Worm (Caenorhabditis elegans) whole organism, L4 larva: ENCODE measurements around the gene nyn-3.

Experiments
- F26F4.8 ChIP-seq: fragments of 200-800 bp; sonication (Bioruptor generic); conservative IDR thresholded peaks from 2 replicates; pipeline ENCODE4 v1.3.6; 2022; ENCODE audit warnings: missing genetic modification characterization, missing compliant biosample characterization
- R02D3.7 ChIP-seq: fragments of 150-350 bp; sonication (generic microtip); optimal IDR thresholded peaks from 3 replicates; lab custom pipeline; 2014; ENCODE audit warnings: missing biosample characterization, missing genetic modification characterization
- T26A8.4 ChIP-seq: fragments of 200-800 bp; sonication (Bioruptor generic); IDR thresholded peaks from 2 replicates; pipeline ENCODE4 v1.3.6; 2022; ENCODE audit warnings: missing genetic modification characterization, missing compliant biosample characterization
- Y105C5A.15 ChIP-seq: fragments of 200-800 bp; sonication (Bioruptor generic); IDR thresholded peaks from 2 replicates; pipeline ENCODE4 v1.3.6; 2022; ENCODE audit warnings: missing genetic modification characterization, missing compliant biosample characterization
- Y48G9A.11 ChIP-seq: fragments of 200-800 bp; sonication (Bioruptor generic); IDR thresholded peaks from 2 replicates; pipeline ENCODE4 v1.3.6; 2022; ENCODE audit warnings: missing genetic modification reagents, missing genetic modification characterization, missing compliant biosample characterization
- Y75B8A.6 ChIP-seq: fragments of 200-800 bp; sonication (Bioruptor generic); IDR thresholded peaks from 2 replicates; pipeline ENCODE4 v1.3.6; 2022; ENCODE audit warnings: missing genetic modification reagents, missing genetic modification characterization, missing compliant biosample characterization
- aha-1 ChIP-seq: fragments of 150-350 bp; peaks from one replicate; lab custom pipeline; 2014; ENCODE audit warnings: missing biosample characterization, missing genetic modification characterization
- aly-2 ChIP-seq: sonication (generic microtip); optimal IDR thresholded peaks from 2 replicates; lab custom pipeline; 2018; ENCODE audit warnings: missing biosample characterization, missing genetic modification characterization
- ama-1 ChIP-seq: fragments of 150-350 bp; optimal IDR thresholded peaks from 2 replicates; lab custom pipeline; 2014; ENCODE audit warnings: inconsistent platforms, mixed read lengths
- ceh-28 ChIP-seq: fragments of 150-350 bp; optimal IDR thresholded peaks from 2 replicates; lab custom pipeline; 2014; ENCODE audit warnings: missing biosample characterization, missing genetic modification reagents, missing genetic modification characterization
- cey-2 ChIP-seq: sonication (generic microtip); optimal IDR thresholded peaks from 3 replicates; lab custom pipeline; 2017; ENCODE audit warnings: missing genetic modification characterization, mild to moderate bottlenecking, missing compliant biosample characterization, antibody characterized with exemption, borderline replicate concordance; ENCODE audit not compliant: insufficient read depth
- ctbp-1 ChIP-seq: fragments of 200-800 bp; sonication (Bioruptor generic); IDR thresholded peaks from 2 replicates; pipeline ENCODE4 v1.3.6; 2022; ENCODE audit warnings: missing genetic modification reagents, missing genetic modification characterization, missing compliant biosample characterization
- daf-12 ChIP-seq: fragments of 150-350 bp; optimal IDR thresholded peaks from 2 replicates; lab custom pipeline; 2014; ENCODE audit warnings: missing biosample characterization, missing genetic modification reagents, missing genetic modification characterization
- dmd-6 ChIP-seq: fragments of 200-800 bp; sonication (Bioruptor generic); IDR thresholded peaks from 2 replicates; pipeline ENCODE4 v1.3.6; 2022; ENCODE audit warnings: missing genetic modification reagents, missing genetic modification characterization, missing compliant biosample characterization
- dmd-8 ChIP-seq: fragments of 200-800 bp; sonication (Bioruptor generic); IDR thresholded peaks from 2 replicates; pipeline ENCODE4 v1.3.6; 2022; ENCODE audit warnings: missing genetic modification characterization, missing compliant biosample characterization
- dmd-9 ChIP-seq: fragments of 200-800 bp; sonication (Bioruptor generic); IDR thresholded peaks from 2 replicates; pipeline ENCODE4 v1.3.6; 2022; ENCODE audit warnings: missing genetic modification reagents, missing genetic modification characterization, missing compliant biosample characterization
- dpl-1 ChIP-seq: fragments of 150-350 bp; optimal IDR thresholded peaks from 2 replicates; lab custom pipeline; 2014; ENCODE audit warnings: missing biosample characterization, missing genetic modification reagents, missing genetic modification characterization
- duxl-1 ChIP-seq: sonication (generic microtip); optimal IDR thresholded peaks from 2 replicates; lab custom pipeline; 2016; ENCODE audit warnings: mild to moderate bottlenecking, missing genetic modification characterization, moderate library complexity, missing compliant biosample characterization; ENCODE audit not compliant: poor library complexity
- dve-1 ChIP-seq: sonication (generic microtip); optimal IDR thresholded peaks from 2 replicates; lab custom pipeline; 2017; ENCODE audit warnings: antibody characterized with exemption, mild to moderate bottlenecking, missing genetic modification characterization, missing compliant biosample characterization; ENCODE audit not compliant: insufficient read depth
- egl-27 ChIP-seq: sonication (generic microtip); optimal IDR thresholded peaks from 3 replicates; lab custom pipeline; 2017; ENCODE audit warnings: missing biosample characterization, missing genetic modification reagents, missing genetic modification characterization
- egl-43 ChIP-seq: fragments of 200-800 bp; sonication (Bioruptor generic); IDR thresholded peaks from 2 replicates; pipeline ENCODE4 v1.3.6; 2022; ENCODE audit warnings: missing genetic modification reagents, missing genetic modification characterization, missing compliant biosample characterization
- fos-1 ChIP-seq: fragments of 150-350 bp; optimal IDR thresholded peaks from 2 replicates; lab custom pipeline; 2014; ENCODE audit warnings: missing biosample characterization, missing genetic modification characterization
- hlh-11 ChIP-seq: fragments of 200-800 bp; sonication (Bioruptor generic); optimal IDR thresholded peaks from 2 replicates; lab custom pipeline; 2018; ENCODE audit warnings: mild to moderate bottlenecking, missing genetic modification characterization, missing compliant biosample characterization
- jun-1 ChIP-seq: fragments of 150-350 bp; optimal IDR thresholded peaks from 2 replicates; lab custom pipeline; 2014; ENCODE audit warnings: missing biosample characterization, missing genetic modification reagents, missing genetic modification characterization
- lim-7 ChIP-seq: fragments of 200-800 bp; sonication (Bioruptor generic); IDR thresholded peaks from 2 replicates; pipeline ENCODE4 v1.3.6; 2022; ENCODE audit warnings: missing genetic modification characterization, missing compliant biosample characterization
- lin-39 ChIP-seq: fragments of 150-350 bp; optimal IDR thresholded peaks from 2 replicates; lab custom pipeline; 2014; ENCODE audit warnings: missing biosample characterization, missing genetic modification reagents, missing genetic modification characterization
- madf-9 ChIP-seq: fragments of 200-800 bp; sonication (Bioruptor generic); conservative IDR thresholded peaks from 2 replicates; pipeline ENCODE4 v1.3.6; 2022; ENCODE audit warnings: missing genetic modification reagents, missing genetic modification characterization, missing compliant biosample characterization
- mep-1 ChIP-seq: fragments of 150-350 bp; sonication (generic microtip); optimal IDR thresholded peaks from 3 replicates; lab custom pipeline; 2014; ENCODE audit warnings: missing biosample characterization, missing genetic modification characterization
- mxl-2 ChIP-seq: fragments of 200-800 bp; sonication (Bioruptor generic); conservative IDR thresholded peaks from 2 replicates; pipeline ENCODE4 v1.3.6; 2022; ENCODE audit warnings: missing genetic modification reagents, missing genetic modification characterization, missing compliant biosample characterization
- nhr-10 ChIP-seq: fragments of 150-350 bp; optimal IDR thresholded peaks from 2 replicates; lab custom pipeline; 2014; ENCODE audit warnings: missing biosample characterization, missing genetic modification characterization
- nhr-11 ChIP-seq: fragments of 150-350 bp; optimal IDR thresholded peaks from 2 replicates; lab custom pipeline; 2014; ENCODE audit warnings: missing biosample characterization, missing genetic modification characterization
- nhr-48 ChIP-seq: sonication (generic microtip); optimal IDR thresholded peaks from 2 replicates; lab custom pipeline; 2016; ENCODE audit warnings: mild to moderate bottlenecking, missing genetic modification characterization, missing compliant biosample characterization
- nhr-6 ChIP-seq: fragments of 150-350 bp; optimal IDR thresholded peaks from 2 replicates; lab custom pipeline; 2014; ENCODE audit warnings: missing biosample characterization, missing genetic modification characterization
- pha-4 ChIP-seq, 2 experiments: fragments of 150-350 bp in 1 of 2; fragments of 200-800 bp in 1 of 2; sonication (Bioruptor generic) in 1 of 2; IDR thresholded peaks in 1 of 2; optimal IDR thresholded peaks in 1 of 2; 2 replicates each; pipeline versions ENCODE4 v1.3.6 to Lab custom; 2014 to 2022; ENCODE audit warnings: missing genetic modification characterization in 2 of 2, missing genetic modification reagents in 2 of 2, missing biosample characterization in 1 of 2, missing compliant biosample characterization in 1 of 2
- php-3 ChIP-seq: fragments of 200-800 bp; sonication (Bioruptor generic); IDR thresholded peaks from 2 replicates; pipeline ENCODE4 v1.3.6; 2022; ENCODE audit warnings: missing genetic modification reagents, missing genetic modification characterization, missing compliant biosample characterization
- pqm-1 ChIP-seq: sonication (generic microtip); optimal IDR thresholded peaks from 2 replicates; lab custom pipeline; 2017; ENCODE audit warnings: missing biosample characterization, missing genetic modification characterization
- rbr-2 ChIP-seq: sonication (generic microtip); optimal IDR thresholded peaks from 2 replicates; lab custom pipeline; 2016; ENCODE audit warnings: missing genotype, missing genetic modification characterization, missing compliant biosample characterization
- saeg-2 ChIP-seq: fragments of 200-800 bp; sonication (Bioruptor generic); IDR thresholded peaks from 2 replicates; pipeline ENCODE4 v1.3.6; 2022; ENCODE audit warnings: missing genetic modification reagents, missing genetic modification characterization, missing compliant biosample characterization
- sdz-12 ChIP-seq: fragments of 200-800 bp; sonication (Bioruptor generic); optimal IDR thresholded peaks from 2 replicates; lab custom pipeline; 2018; ENCODE audit warnings: mild to moderate bottlenecking, missing genetic modification characterization, missing compliant biosample characterization
- set-16 ChIP-seq: fragments of 200-800 bp; sonication (Bioruptor generic); IDR thresholded peaks from 2 replicates; pipeline ENCODE4 v1.3.6; 2022; ENCODE audit warnings: missing genetic modification reagents, missing genetic modification characterization, missing compliant biosample characterization
- spr-1 ChIP-seq: sonication (generic microtip); optimal IDR thresholded peaks from 2 replicates; lab custom pipeline; 2016; ENCODE audit warnings: mild to moderate bottlenecking, missing genetic modification characterization, missing compliant biosample characterization
- spr-3 ChIP-seq: fragments of 200-800 bp; sonication (Bioruptor generic); optimal IDR thresholded peaks from 2 replicates; lab custom pipeline; 2018; ENCODE audit warnings: mild to moderate bottlenecking, missing genetic modification characterization, missing compliant biosample characterization
- tra-1 ChIP-seq: fragments of 200-800 bp; sonication (Bioruptor generic); IDR thresholded peaks from 2 replicates; pipeline ENCODE4 v1.3.6; 2022; ENCODE audit warnings: missing genetic modification reagents, missing genetic modification characterization, missing compliant biosample characterization
- unc-130 ChIP-seq: sonication (generic microtip); optimal IDR thresholded peaks from 2 replicates; lab custom pipeline; 2016; ENCODE audit warnings: missing genetic modification reagents, missing genetic modification characterization, missing compliant biosample characterization
- unc-62 ChIP-seq, 3 experiments: fragments of 150-350 bp in 1 of 3; sonication (generic microtip); optimal IDR thresholded peaks in 2 of 3; peaks in 1 of 3; 1 replicate in 1 of 3; 2 replicates in 2 of 3; lab custom pipeline; 2014 to 2017; ENCODE audit warnings: missing biosample characterization in 3 of 3, missing genetic modification characterization in 3 of 3, missing genetic modification reagents in 3 of 3, missing genotype in 1 of 3
- vab-7 ChIP-seq: fragments of 200-800 bp; sonication (Bioruptor generic); IDR thresholded peaks from 2 replicates; pipeline ENCODE4 v1.3.6; 2022; ENCODE audit warnings: missing genetic modification reagents, missing genetic modification characterization, missing compliant biosample characterization
- zfp-2 ChIP-seq: sonication (generic microtip); optimal IDR thresholded peaks from 2 replicates; lab custom pipeline; 2016; ENCODE audit warnings: mild to moderate bottlenecking, missing genetic modification characterization, missing compliant biosample characterization
- zfp-3 ChIP-seq: fragments of 200-800 bp; sonication (Bioruptor generic); conservative IDR thresholded peaks from 2 replicates; pipeline ENCODE4 v1.3.6; 2022; ENCODE audit warnings: missing genetic modification reagents, missing genetic modification characterization, missing compliant biosample characterization
- zip-2 ChIP-seq: fragments of 150-350 bp; optimal IDR thresholded peaks from 2 replicates; lab custom pipeline; 2014; ENCODE audit warnings: missing biosample characterization, missing genetic modification characterization
- ztf-11 ChIP-seq: fragments of 150-350 bp; optimal IDR thresholded peaks from 2 replicates; lab custom pipeline; 2014; ENCODE audit warnings: missing biosample characterization, missing genetic modification characterization

Gene nyn-3

DNA sequence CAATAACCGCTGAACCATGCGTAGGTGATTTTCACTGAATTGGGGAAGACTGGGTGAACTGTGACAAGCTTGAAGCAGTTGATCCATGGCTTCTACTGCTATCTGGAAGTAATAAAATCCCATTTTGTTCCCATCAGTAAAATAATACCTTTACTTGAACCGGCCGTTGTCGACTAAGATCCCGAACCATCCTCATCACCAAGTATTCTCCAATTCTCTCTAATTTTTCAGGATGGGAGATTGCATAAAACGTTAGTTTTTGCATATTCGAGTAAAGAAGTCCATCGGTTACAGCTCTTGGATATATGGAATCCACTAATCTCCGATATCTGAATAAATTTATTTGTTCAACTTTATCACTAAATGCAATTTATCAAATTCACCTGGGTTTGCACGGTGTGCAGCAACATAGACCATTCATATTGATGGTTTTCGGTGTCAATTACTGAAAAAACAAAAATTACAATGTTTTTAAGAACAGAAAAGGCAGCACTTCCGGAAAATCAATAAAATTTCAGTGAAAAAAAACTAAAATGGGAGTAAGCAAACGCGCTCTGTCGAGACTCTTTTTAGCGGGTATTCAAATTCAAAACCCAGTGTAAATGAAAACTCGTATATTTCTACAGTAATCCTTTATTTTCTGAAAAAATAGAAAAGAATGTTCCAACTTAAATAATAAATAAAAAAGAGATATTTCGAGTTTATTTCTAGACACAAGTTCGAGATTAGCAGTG is 28.4 kb upstream of the nyn-3 start, which contains the start of gene efr-3 (continued):
- TF ChIP-seq hlh-11 (tag; lab: Kevin White, UChicago): no peak
- no peak for TF ChIP-seq Y105C5A.15 (GFP tag; lab: Robert Waterston, UW)
- no peak for TF ChIP-seq Y48G9A.11
- no peak for TF ChIP-seq egl-27
- TF ChIP-seq madf-9 (GFP tag; lab: Robert Waterston, UW): no peak
- TF ChIP-seq nhr-6 (tag; lab: Kevin White, UChicago): peak; percentile 23
- no peak for TF ChIP-seq zfp-3 (GFP tag; lab: Robert Waterston, UW)
- TF ChIP-seq T26A8.4 (GFP tag; lab: Robert Waterston, UW): no peak
- no peak for TF ChIP-seq pqm-1 (tag; lab: Kevin White, UChicago)
- no peak for TF ChIP-seq daf-12 (tag; lab: Kevin White, UChicago)
- peak; percentile 20 for TF ChIP-seq rbr-2
- no peak for TF ChIP-seq ztf-11 (tag; lab: Kevin White, UChicago)
- no peak for TF ChIP-seq Y75B8A.6 (GFP tag; lab: Robert Waterston, UW)
- no peak for TF ChIP-seq mxl-2 (GFP tag; lab: Robert Waterston, UW)
- no peak for TF ChIP-seq dmd-8 (GFP tag; lab: Robert Waterston, UW)
- TF ChIP-seq nhr-10 (tag; lab: Kevin White, UChicago): no peak
- TF ChIP-seq dpl-1 (GFP tag; lab: Kevin White, UChicago): peak; percentile 88
- no peak for TF ChIP-seq spr-1
- TF ChIP-seq duxl-1 (tag; lab: Kevin White, UChicago): no peak
- TF ChIP-seq zip-2 (tag; lab: Kevin White, UChicago): no peak
- TF ChIP-seq tra-1 (GFP tag; lab: Robert Waterston, UW): no peak
- no peak for TF ChIP-seq set-16
- TF ChIP-seq lim-7 (GFP tag; lab: Robert Waterston, UW): no peak
- no peak for TF ChIP-seq php-3 (GFP tag; lab: Robert Waterston, UW)
- TF ChIP-seq zfp-2 (tag; lab: Kevin White, UChicago): no peak
- TF ChIP-seq aha-1 (tag; lab: Kevin White, UChicago): peak; percentile 88
- no peak for TF ChIP-seq dmd-9 (GFP tag; lab: Robert Waterston, UW)
- TF ChIP-seq jun-1: no peak
- TF ChIP-seq dmd-6: no peak
- TF ChIP-seq ceh-28: no peak
- TF ChIP-seq fos-1 (tag; lab: Kevin White, UChicago): no peak
- no peak for TF ChIP-seq spr-3 (GFP tag; lab: Kevin White, UChicago)
- no peak for TF ChIP-seq ama-1 (lab: Kevin White, UChicago)
- no peak for TF ChIP-seq cey-2 (tag; lab: Kevin White, UChicago)
- TF ChIP-seq pha-4 (GFP tag; IDR thresholded peaks at IDR 0.05; lab: Robert Waterston, UW): no peak
- no peak for TF ChIP-seq pha-4 (tag; optimal IDR thresholded peaks at IDR 0.05; lab: Kevin White, UChicago)
- no peak for TF ChIP-seq ctbp-1 (GFP tag; lab: Robert Waterston, UW)
- TF ChIP-seq lin-39 (tag; lab: Kevin White, UChicago): no peak
- no peak for TF ChIP-seq nhr-11 (tag; lab: Kevin White, UChicago)
- no peak for TF ChIP-seq saeg-2 (GFP tag; lab: Robert Waterston, UW)
- TF ChIP-seq F26F4.8: no peak
- no peak for TF ChIP-seq aly-2 (tag; lab: Kevin White, UChicago)
- TF ChIP-seq unc-62 (GFP tag; optimal IDR thresholded peaks at IDR 0.05 in 1 of 2; lab: Kevin White, UChicago): peak in 1 of 2 experiments; percentile 93
- TF ChIP-seq unc-62 (tag; optimal IDR thresholded peaks at IDR 0.05; lab: Kevin White, UChicago): no peak
- TF ChIP-seq dve-1 (tag; lab: Kevin White, UChicago): no peak
- no peak for TF ChIP-seq R02D3.7 (tag; lab: Kevin White, UChicago)
- TF ChIP-seq vab-7 (GFP tag; lab: Robert Waterston, UW): no peak
- TF ChIP-seq sdz-12 (GFP tag; lab: Kevin White, UChicago): no peak
- TF ChIP-seq mep-1 (tag; lab: Kevin White, UChicago): no peak
- TF ChIP-seq unc-130 (GFP tag; lab: Kevin White, UChicago): no peak
- no peak for TF ChIP-seq egl-43
- no peak for TF ChIP-seq nhr-48 (tag; lab: Kevin White, UChicago)
